Fruit fly (Drosophila melanogaster) whole organism, prepupa: ENCODE data around the gene SLC5A11.

Experiments
- Blimp-1 ChIP-seq: fragments of 200-800 bp; sonication (Bioruptor generic); optimal IDR thresholded peaks from 3 replicates; lab custom pipeline; 2017; ENCODE audit warnings: missing biosample characterization, missing genetic modification characterization, mild to moderate bottlenecking, moderate library complexity, missing genetic modification reagents
- CG15336 ChIP-seq: fragments of 200-800 bp; sonication (Bioruptor generic); IDR thresholded peaks from 2 replicates; pipeline ENCODE4 v1.3.6; 2022; ENCODE audit warnings: missing biosample characterization, missing genetic modification characterization
- CG6792 ChIP-seq: fragments of 200-800 bp; sonication (Bioruptor generic); optimal IDR thresholded peaks from 3 replicates; lab custom pipeline; 2016; ENCODE audit warnings: missing biosample characterization, missing genetic modification characterization
- Hr39 ChIP-seq: fragments of 200-800 bp; sonication (Bioruptor generic); optimal IDR thresholded peaks from 2 replicates; lab custom pipeline; 2016; ENCODE audit warnings: missing biosample characterization, missing genetic modification characterization
- Met ChIP-seq: fragments of 200-800 bp; sonication (Bioruptor generic); optimal IDR thresholded peaks from 3 replicates; lab custom pipeline; 2016; ENCODE audit warnings: missing biosample characterization, missing genetic modification characterization
- OdsH ChIP-seq: fragments of 200-800 bp; sonication (Bioruptor generic); optimal IDR thresholded peaks from 3 replicates; lab custom pipeline; 2016; ENCODE audit warnings: missing biosample characterization, missing genetic modification characterization
- Sox102F ChIP-seq: fragments of 200-800 bp; sonication (Bioruptor generic); optimal IDR thresholded peaks from 2 replicates; lab custom pipeline; 2016; ENCODE audit warnings: missing biosample characterization, mild to moderate bottlenecking, missing genetic modification characterization
- Sox15 ChIP-seq: fragments of 200-800 bp; sonication (Bioruptor generic); optimal IDR thresholded peaks from 3 replicates; lab custom pipeline; 2016; ENCODE audit warnings: missing biosample characterization, missing genetic modification characterization
- lz ChIP-seq: fragments of 200-800 bp; sonication (Bioruptor generic); optimal IDR thresholded peaks from 3 replicates; lab custom pipeline; 2016; ENCODE audit warnings: missing biosample characterization, missing genetic modification characterization

- TF ChIP-seq Met, result peak; percentile 69
- no peak for TF ChIP-seq Blimp-1 (GFP tag; lab: Kevin White, UChicago)
- peak; percentile 62 for TF ChIP-seq OdsH
- peak; percentile 53 for TF ChIP-seq lz (GFP tag; lab: Kevin White, UChicago)
- TF ChIP-seq Sox15 (GFP tag; lab: Kevin White, UChicago), result no peak
- TF ChIP-seq Sox102F (GFP tag; lab: Kevin White, UChicago), result peak; percentile 66
- peak; percentile 47 for TF ChIP-seq Hr39 (GFP tag; lab: Kevin White, UChicago)
- no peak for TF ChIP-seq CG15336 (GFP tag; lab: Robert Waterston, UW)
- peak; percentile 38 for TF ChIP-seq CG6792 (GFP tag; lab: Kevin White, UChicago)
Observed at dm6 chr2L:8211070-8211469, 6.1 kb upstream of the SLC5A11 start, which contains the start of gene Ssb-c31a.
